Worm (Caenorhabditis elegans) whole organism, L2 larva: ENCODE data around the gene srh-122.

Experiments used
- C34F6.9 ChIP-seq: fragments of 150-350 bp; optimal IDR thresholded peaks from 2 replicates; lab custom pipeline; 2014; ENCODE audit warnings: missing biosample characterization, missing genetic modification characterization
- R02D3.7 ChIP-seq: fragments of 150-350 bp; optimal IDR thresholded peaks from 2 replicates; lab custom pipeline; 2014; ENCODE audit warnings: missing biosample characterization, missing genetic modification characterization
- ZK546.5 ChIP-seq: sonication (generic microtip); optimal IDR thresholded peaks from 2 replicates; lab custom pipeline; 2017; ENCODE audit warnings: missing biosample characterization, missing genetic modification characterization
- ama-1 ChIP-seq: fragments of 150-350 bp; optimal IDR thresholded peaks from 2 replicates; lab custom pipeline; 2018; ENCODE audit warnings: inconsistent platforms
- blmp-1 ChIP-seq: sonication (generic microtip); optimal IDR thresholded peaks from 2 replicates; lab custom pipeline; 2017; ENCODE audit warnings: missing genetic modification characterization, mild to moderate bottlenecking, missing compliant biosample characterization, antibody characterized with exemption, moderate library complexity; ENCODE audit not compliant: insufficient read depth
- ceh-16 ChIP-seq: fragments of 150-350 bp; optimal IDR thresholded peaks from 2 replicates; lab custom pipeline; 2014; ENCODE audit warnings: missing biosample characterization, missing genetic modification characterization
- crh-2 ChIP-seq: sonication (generic microtip); optimal IDR thresholded peaks from 2 replicates; lab custom pipeline; 2017; ENCODE audit warnings: missing biosample characterization, missing genetic modification characterization
- fos-1 ChIP-seq: fragments of 150-350 bp; optimal IDR thresholded peaks from 2 replicates; lab custom pipeline; 2014; ENCODE audit warnings: missing biosample characterization, missing genetic modification characterization
- lin-13 ChIP-seq: fragments of 150-350 bp; optimal IDR thresholded peaks from 2 replicates; lab custom pipeline; 2014; ENCODE audit warnings: missing biosample characterization, missing genetic modification reagents, missing genetic modification characterization
- lin-39 ChIP-seq: fragments of 150-350 bp; optimal IDR thresholded peaks from 2 replicates; lab custom pipeline; 2014; ENCODE audit warnings: missing biosample characterization, missing genetic modification reagents, missing genetic modification characterization
- lsy-2 ChIP-seq, 2 experiments: fragments of 150-350 bp in 1 of 2; sonication (generic microtip) in 1 of 2; optimal IDR thresholded peaks; 2 replicates each; lab custom pipeline; 2014 to 2017; ENCODE audit warnings: missing biosample characterization in 2 of 2, missing genetic modification characterization in 2 of 2
- mab-5 ChIP-seq: fragments of 150-350 bp; optimal IDR thresholded peaks from 2 replicates; lab custom pipeline; 2014; ENCODE audit warnings: missing biosample characterization, missing genetic modification characterization
- mdl-1 ChIP-seq, 2 experiments: fragments of 150-350 bp in 1 of 2; sonication (generic microtip) in 1 of 2; optimal IDR thresholded peaks; 2 replicates each; lab custom pipeline; 2017; ENCODE audit warnings: missing biosample characterization in 2 of 2, missing genetic modification characterization in 2 of 2
- nhr-23 ChIP-seq: fragments of 150-350 bp; optimal IDR thresholded peaks from 2 replicates; lab custom pipeline; 2014; ENCODE audit warnings: missing biosample characterization, missing genetic modification reagents, missing genetic modification characterization
- nhr-25 ChIP-seq: fragments of 150-350 bp; sonication (generic microtip); optimal IDR thresholded peaks from 3 replicates; lab custom pipeline; 2014; ENCODE audit warnings: missing biosample characterization, missing genetic modification characterization
- nhr-6 ChIP-seq: fragments of 150-350 bp; optimal IDR thresholded peaks from 2 replicates; lab custom pipeline; 2014; ENCODE audit warnings: missing biosample characterization, missing genetic modification characterization
- skn-1 ChIP-seq: sonication (generic microtip); optimal IDR thresholded peaks from 2 replicates; lab custom pipeline; 2017; ENCODE audit warnings: missing biosample characterization, missing genetic modification characterization
- sma-9 ChIP-seq, 2 experiments: fragments of 150-350 bp in 1 of 2; sonication (generic microtip) in 1 of 2; optimal IDR thresholded peaks; 2 replicates each; lab custom pipeline; 2014 to 2016; ENCODE audit warnings: missing genetic modification characterization in 2 of 2, mild to moderate bottlenecking in 1 of 2, missing biosample characterization in 1 of 2, missing compliant biosample characterization in 1 of 2, missing genetic modification reagents in 1 of 2, moderate library complexity in 1 of 2
- unc-55 ChIP-seq: fragments of 150-350 bp; sonication (generic microtip); optimal IDR thresholded peaks from 3 replicates; lab custom pipeline; 2014; ENCODE audit warnings: missing biosample characterization, missing genetic modification reagents, missing genetic modification characterization
- unc-62 ChIP-seq: fragments of 150-350 bp; optimal IDR thresholded peaks from 2 replicates; lab custom pipeline; 2014; ENCODE audit warnings: missing biosample characterization, missing genetic modification reagents, missing genetic modification characterization
- ztf-1 ChIP-seq: fragments of 200-800 bp; sonication (Bioruptor generic); conservative IDR thresholded peaks from 2 replicates; pipeline ENCODE4 v1.3.6; 2022; ENCODE audit warnings: missing genetic modification characterization, missing compliant biosample characterization
- ztf-4 ChIP-seq: fragments of 150-350 bp; optimal IDR thresholded peaks from 2 replicates; lab custom pipeline; 2014; ENCODE audit warnings: missing biosample characterization, missing genetic modification characterization

srh-122 gene

ce11 chrV:15337405-15337804 is 40.4 kb downstream of the srh-122 start, which contains the start of gene wrt-7:
Gene wrt-7, minus strand, starts transcription at chrV:15337505.
- no peak for TF ChIP-seq mdl-1 (tag; optimal IDR thresholded peaks at IDR 0.05; lab: Kevin White, UChicago)
- no peak for TF ChIP-seq blmp-1 (tag; lab: Kevin White, UChicago)
- TF ChIP-seq nhr-23 (tag; lab: Kevin White, UChicago) = no peak
- no peak for TF ChIP-seq ztf-4 (tag; lab: Kevin White, UChicago)
- no peak for TF ChIP-seq unc-55 (GFP tag; lab: Kevin White, UChicago)

- TF ChIP-seq sma-9 (GFP tag; optimal IDR thresholded peaks at IDR 0.05; lab: Kevin White, UChicago) = no peak
- no peak for TF ChIP-seq sma-9 (tag; optimal IDR thresholded peaks at IDR 0.05; lab: Kevin White, UChicago)
- TF ChIP-seq crh-2 (tag; lab: Kevin White, UChicago) = no peak
Measured at ce11 chrV:15332851-15333250, 45.0 kb downstream of the srh-122 start, which contains the start of gene srw-113. Gene srw-113, plus strand, starts transcription at chrV:15333151.

- TF ChIP-seq ZK546.5 (tag; lab: Kevin White, UChicago) (no peak), skn-1 (no peak), nhr-6 (tag; lab: Kevin White, UChicago) (no peak), R02D3.7 (tag; lab: Kevin White, UChicago) (no peak), mab-5 (tag; lab: Kevin White, UChicago) (no peak), lsy-2 (tag; optimal IDR thresholded peaks at IDR 0.05; lab: Kevin White, UChicago) (no peak), ceh-16 (tag; lab: Kevin White, UChicago) (no peak), crh-2 (tag; lab: Kevin White, UChicago) (no peak), blmp-1 (tag; lab: Kevin White, UChicago) (no peak), C34F6.9 (tag; lab: Kevin White, UChicago) (no peak), lin-39 (tag; lab: Kevin White, UChicago) (no peak), ama-1 (lab: Kevin White, UChicago) (no peak), lin-13 (no peak), ztf-1 (GFP tag; lab: Robert Waterston, UW) (no peak), unc-62 (GFP tag; lab: Kevin White, UChicago) (no peak)
Measured at ce11 chrV:15330314-15330713, 47.5 kb downstream of the srh-122 start, which contains the start of gene srh-295. Gene srh-295, plus strand, starts transcription at chrV:15330614.

ce11 chrV:15327745-15328447 is 49.9 kb downstream of the srh-122 start, which contains the start of gene ZK1037.6:
Gene ZK1037.6, minus strand, starts transcription at chrV:15327795.
- TF ChIP-seq fos-1 (tag; lab: Kevin White, UChicago) = peak; percentile 72
- no peak for TF ChIP-seq lin-39 (tag; lab: Kevin White, UChicago)
- no peak for TF ChIP-seq nhr-25 (tag; lab: Kevin White, UChicago)
- TF ChIP-seq, all 48 proteins: peak for 1
